Worm (Caenorhabditis elegans): ENCODE measurements around the gene lin-23.

DNA sequence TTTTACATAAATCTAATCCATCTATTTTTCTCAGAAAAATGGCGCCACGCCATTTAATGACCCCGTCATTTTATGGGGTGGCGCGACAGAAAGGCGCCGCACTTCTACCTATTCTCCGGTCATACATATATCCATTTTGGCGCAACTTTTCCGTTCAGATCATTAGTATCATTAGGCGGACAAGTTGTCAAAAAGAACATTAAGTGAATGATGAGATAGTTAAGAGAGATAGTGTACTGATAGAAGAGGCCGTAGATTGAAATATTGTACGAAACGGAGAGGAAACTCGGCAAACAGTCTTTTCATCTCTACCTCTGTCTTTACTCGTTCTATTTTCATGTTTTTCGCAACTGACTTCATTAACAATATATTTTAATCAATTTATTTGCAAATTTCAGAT lies 47.0 kb upstream of the lin-23 start, which contains the start of gene sma-6:
- TF ChIP-seq nhr-77 (tag; optimal IDR thresholded peaks at IDR 0.05) = no peak
- TF ChIP-seq lin-38 (GFP tag; IDR thresholded peaks at IDR 0.05) = no peak
- TF ChIP-seq fkh-10 (GFP tag; optimal IDR thresholded peaks at IDR 0.05) = no peak
- no peak for TF ChIP-seq hlh-30 (tag; optimal IDR thresholded peaks at IDR 0.05; ENCODE audit: insufficient read depth)
- no peak for TF ChIP-seq ces-1 (GFP tag; optimal IDR thresholded peaks at IDR 0.05)

Data from whole organism, L4 larva.